Worm (Caenorhabditis elegans): ENCODE data around the gene srsx-12.
A peak's percentile ranks its signal among the peaks of the same experiment; 100 is the strongest.

The srsx-12 gene

ce11 chrV:4977539-4977938 is 3.2 kb downstream of the srsx-12 start:
- TF ChIP-seq elt-1 (tag; optimal IDR thresholded peaks at IDR 0.05) (no peak), mdl-1 (tag; optimal IDR thresholded peaks at IDR 0.05) (no peak), aly-2 (tag; optimal IDR thresholded peaks at IDR 0.05) (no peak), nhr-25 (tag; optimal IDR thresholded peaks at IDR 0.05) (no peak)

DNA sequence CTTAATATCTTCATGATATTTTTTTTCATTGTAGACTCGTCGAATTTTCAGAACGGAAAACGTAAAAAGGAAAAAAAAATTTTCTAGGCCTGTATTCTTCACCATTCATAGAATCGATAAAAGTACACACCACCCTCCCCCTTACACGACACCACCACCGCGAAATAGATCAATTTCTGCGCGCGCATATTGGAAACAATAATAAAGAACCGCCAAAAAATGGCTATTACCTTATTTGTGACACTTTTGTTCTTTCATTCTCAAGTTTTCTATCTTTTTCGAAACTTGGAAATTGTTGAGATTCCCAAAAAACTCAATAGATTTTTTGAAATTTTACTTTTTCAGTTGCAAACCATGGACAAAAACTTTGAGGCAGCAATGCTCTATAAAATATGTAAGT is 5.6 kb downstream of the srsx-12 start, which contains the start of gene F26G5.1:
TSS of gene F26G5.1 (plus strand) at position 339 of the 400 bp plus-strand sequence.
- TF ChIP-seq ZK546.5 (tag; optimal IDR thresholded peaks at IDR 0.05) (no peak), lin-39 (tag; optimal IDR thresholded peaks at IDR 0.05) (no peak), R02D3.7 (tag; optimal IDR thresholded peaks at IDR 0.05) (no peak), ceh-16 (tag; optimal IDR thresholded peaks at IDR 0.05) (no peak), Y55F3AM.14 (GFP tag; optimal IDR thresholded peaks at IDR 0.05) (no peak), sem-4 (tag; optimal IDR thresholded peaks at IDR 0.05) (no peak), F13H6.1 (tag; optimal IDR thresholded peaks at IDR 0.05) (no peak), skn-1 (tag; optimal IDR thresholded peaks at IDR 0.05) (no peak), unc-55 (GFP tag; optimal IDR thresholded peaks at IDR 0.05) (no peak), lin-13 (GFP tag; optimal IDR thresholded peaks at IDR 0.05) (no peak), mbf-1 (tag; optimal IDR thresholded peaks at IDR 0.05) (no peak), ama-1 (optimal IDR thresholded peaks at IDR 0.05) (no peak), elt-3 (tag; optimal IDR thresholded peaks at IDR 0.05) (no peak), zag-1 (tag; optimal IDR thresholded peaks at IDR 0.05) (no peak), egl-27 (tag; optimal IDR thresholded peaks at IDR 0.05) (no peak), lin-11 (tag; optimal IDR thresholded peaks at IDR 0.05) (no peak)

ce11 chrV:4974677-4975076 is 6.1 kb downstream of the srsx-12 start, which contains the start of gene srsx-10:
srsx-10 (minus strand) TSS chrV:4974777.
- TF ChIP-seq unc-39 (tag; optimal IDR thresholded peaks at IDR 0.05) (no peak), elt-3 (tag; optimal IDR thresholded peaks at IDR 0.05) (no peak), lsy-2 (tag; optimal IDR thresholded peaks at IDR 0.05) (no peak), nhr-25 (tag; optimal IDR thresholded peaks at IDR 0.05) (no peak), ztf-11 (tag; optimal IDR thresholded peaks at IDR 0.05) (no peak), gmeb-1 (tag; optimal IDR thresholded peaks at IDR 0.05) (no peak), fos-1 (tag; optimal IDR thresholded peaks at IDR 0.05) (no peak), sma-9 (GFP tag; optimal IDR thresholded peaks at IDR 0.05) (no peak), sma-9 (tag; optimal IDR thresholded peaks at IDR 0.05) (no peak), R02D3.7 (tag; optimal IDR thresholded peaks at IDR 0.05) (no peak), egl-27 (tag; optimal IDR thresholded peaks at IDR 0.05) (no peak), nhr-77 (tag; optimal IDR thresholded peaks at IDR 0.05) (no peak), lin-11 (tag; optimal IDR thresholded peaks at IDR 0.05) (no peak)

DNA sequence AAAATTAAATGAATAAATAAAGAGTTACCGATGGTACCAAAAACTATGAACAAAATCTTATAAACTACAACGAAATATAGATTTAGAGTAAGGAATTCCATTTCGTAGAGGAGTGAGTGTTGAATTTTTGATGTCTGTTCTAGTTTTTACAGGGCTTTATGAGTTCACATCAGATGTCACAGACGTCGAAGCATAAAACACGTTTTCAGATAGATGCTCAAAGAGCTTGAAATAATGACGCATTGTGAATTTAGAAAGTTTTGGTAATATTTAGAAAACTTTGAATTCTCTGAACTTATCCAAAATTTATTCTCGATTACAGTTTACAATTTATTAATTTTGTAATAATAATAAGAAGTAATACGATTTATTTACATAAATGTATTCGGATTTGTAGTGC is 7.8 kb downstream of the srsx-12 start, which contains the start of gene srsx-9:
TSS of gene srsx-9 (minus strand) at position 101 of the 400 bp plus-strand sequence.
- TF ChIP-seq ztf-11 (tag; optimal IDR thresholded peaks at IDR 0.05) (no peak), ama-1 (optimal IDR thresholded peaks at IDR 0.05) (no peak), mdl-1 (tag; optimal IDR thresholded peaks at IDR 0.05) (no peak), C34F6.9 (tag; optimal IDR thresholded peaks at IDR 0.05) (no peak), unc-62 (GFP tag; optimal IDR thresholded peaks at IDR 0.05) (no peak)

DNA sequence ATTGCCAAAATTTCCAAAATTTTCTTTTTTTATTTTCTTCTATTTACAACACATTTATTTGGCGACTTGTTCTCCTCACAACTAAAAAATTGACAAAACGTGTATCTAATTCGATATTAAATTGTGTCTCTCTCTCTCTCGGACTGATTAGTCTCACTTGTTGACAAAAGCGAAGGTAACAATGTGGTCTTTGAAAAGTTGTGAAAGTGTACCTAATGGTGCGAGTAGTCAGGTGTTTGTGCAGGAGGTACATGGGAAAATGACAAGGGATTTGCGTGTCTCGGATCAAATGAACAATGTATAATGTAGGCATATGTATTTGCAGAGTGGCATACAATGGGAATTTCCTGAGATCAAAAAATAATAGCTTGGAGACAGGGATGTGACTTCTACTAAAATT is 11.3 kb downstream of the srsx-12 start:
- TF ChIP-seq ztf-1 (GFP tag; conservative IDR thresholded peaks at IDR 0.05) (no peak), nhr-25 (tag; optimal IDR thresholded peaks at IDR 0.05) (no peak), egl-27 (tag; optimal IDR thresholded peaks at IDR 0.05) (no peak), zag-1 (tag; optimal IDR thresholded peaks at IDR 0.05) (no peak), ztf-11 (tag; optimal IDR thresholded peaks at IDR 0.05) (no peak), nhr-129 (tag; optimal IDR thresholded peaks at IDR 0.05) (peak; percentile 67), snpc-4 (tag; optimal IDR thresholded peaks at IDR 0.05) (no peak)

- TF ChIP-seq fos-1 (tag; optimal IDR thresholded peaks at IDR 0.05) (no peak), Y55F3AM.14 (GFP tag; optimal IDR thresholded peaks at IDR 0.05) (no peak), mdl-1 (tag; optimal IDR thresholded peaks at IDR 0.05) (no peak), nhr-25 (tag; optimal IDR thresholded peaks at IDR 0.05) (no peak), aly-2 (tag; optimal IDR thresholded peaks at IDR 0.05) (no peak), ztf-1 (GFP tag; conservative IDR thresholded peaks at IDR 0.05) (no peak), nhr-23 (tag; optimal IDR thresholded peaks at IDR 0.05) (no peak)
Measured at ce11 chrV:4968775-4969174, 12.0 kb downstream of the srsx-12 start.
